Worm (Caenorhabditis elegans): ENCODE data around the gene gly-13.

DNA sequence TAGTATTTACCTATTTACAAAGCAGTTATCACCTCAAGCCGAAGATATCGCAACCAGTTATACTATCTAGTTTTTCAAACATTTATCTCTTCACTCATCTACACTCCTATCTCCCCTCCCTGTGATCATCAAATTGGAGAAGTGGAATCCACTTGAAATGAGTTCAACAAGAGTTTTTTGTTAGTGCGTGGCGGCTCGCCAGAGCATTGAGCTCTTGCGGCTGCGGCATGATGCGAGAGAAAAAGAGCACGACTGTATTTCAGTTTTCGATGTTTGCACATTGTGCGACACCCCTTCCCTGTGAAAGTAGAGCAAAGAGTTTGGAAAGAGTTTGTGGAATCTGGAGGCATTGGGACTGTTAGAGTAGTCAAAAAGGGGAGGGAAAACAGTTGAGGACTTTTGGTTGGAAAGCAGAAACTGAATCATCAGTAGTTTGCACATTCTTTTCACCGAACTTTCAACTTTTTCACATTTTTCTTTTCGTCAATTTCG lies 34.3 kb upstream of the gly-13 start, which contains the start of gene T20B5.2:
- TF ChIP-seq elt-1 (tag; optimal IDR thresholded peaks at IDR 0.05), result no peak
- TF ChIP-seq sma-9 (GFP tag; optimal IDR thresholded peaks at IDR 0.05), result no peak
- no peak for TF ChIP-seq sma-9 (tag; optimal IDR thresholded peaks at IDR 0.05)

All from whole organism, L2 larva.